Fruit fly (Drosophila melanogaster) whole organism, wandering third instar larva: Measurements from ENCODE around the gene bai.

ENCODE experiments used
- Abd-B ChIP-seq: fragments of >200 bp; optimal IDR thresholded peaks from 2 replicates; lab custom pipeline; 2017; ENCODE audit warnings: missing biosample characterization, missing genetic modification characterization
- Myc ChIP-seq: fragments of >200 bp; optimal IDR thresholded peaks from 2 replicates; lab custom pipeline; 2017
- brk ChIP-seq: fragments of 200-800 bp; sonication (Bioruptor generic); optimal IDR thresholded peaks from 2 replicates; lab custom pipeline; 2016; ENCODE audit warnings: missing biosample characterization, mild to moderate bottlenecking, missing genetic modification characterization
- h ChIP-seq: fragments of 200-800 bp; sonication (Bioruptor generic); optimal IDR thresholded peaks from 3 replicates; lab custom pipeline; 2016; ENCODE audit warnings: missing biosample characterization, mild to moderate bottlenecking, missing genetic modification characterization
- psq ChIP-seq: fragments of 200-800 bp; sonication (Bioruptor generic); optimal IDR thresholded peaks from 3 replicates; lab custom pipeline; 2017; ENCODE audit warnings: missing biosample characterization, mild to moderate bottlenecking, missing genetic modification characterization, moderate library complexity
- sv ChIP-seq: fragments of 200-800 bp; sonication (Bioruptor generic); optimal IDR thresholded peaks from 3 replicates; lab custom pipeline; 2016; ENCODE audit warnings: missing biosample characterization, missing genetic modification characterization

DNA sequence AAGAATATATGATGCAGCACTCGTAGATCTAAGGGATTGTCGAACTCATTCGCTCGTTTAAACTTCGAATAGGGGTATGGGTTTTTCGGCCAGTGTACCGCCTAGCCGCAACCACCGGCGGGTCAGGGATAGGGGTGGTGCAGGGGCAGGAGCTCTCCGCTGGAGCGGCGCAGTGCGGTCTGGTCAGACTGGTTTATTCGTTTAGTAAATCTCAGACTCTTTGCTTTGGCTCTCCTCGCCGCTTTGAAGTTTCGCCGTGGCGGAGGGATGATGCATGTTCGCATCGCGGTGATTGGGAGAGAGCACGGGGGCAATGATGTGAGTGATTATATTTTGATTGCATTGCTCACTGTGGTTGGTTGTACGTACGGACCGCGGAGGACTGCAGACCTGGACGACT lies 43.2 kb downstream of the bai start, which contains the start of gene fd96Ca:
- TF ChIP-seq h (no peak), Abd-B (no peak), Myc (lab: Kevin White, UChicago) (no peak), sv (GFP tag; lab: Kevin White, UChicago) (no peak), psq (GFP tag; lab: Kevin White, UChicago) (no peak), brk (no peak)
